Worm (Caenorhabditis elegans) whole organism, early embryonic: ENCODE measurements around the gene hpo-26.

ENCODE experiments used
- B0310.2 ChIP-seq: sonication (generic microtip); optimal IDR thresholded peaks from 2 replicates; lab custom pipeline; 2016; ENCODE audit warnings: mild to moderate bottlenecking, missing genetic modification characterization, missing compliant biosample characterization
- F13C5.2 ChIP-seq: sonication (generic microtip); optimal IDR thresholded peaks from 2 replicates; lab custom pipeline; 2017; ENCODE audit warnings: mild to moderate bottlenecking, missing genetic modification characterization, inconsistent platforms, missing compliant biosample characterization
- aly-1 ChIP-seq: sonication (generic microtip); optimal IDR thresholded peaks from 2 replicates; lab custom pipeline; 2016; ENCODE audit warnings: missing genetic modification characterization, missing compliant biosample characterization
- ama-1 ChIP-seq: fragments of 150-350 bp; optimal IDR thresholded peaks from 2 replicates; lab custom pipeline; 2014
- ceh-13 ChIP-seq: fragments of 200-800 bp; sonication (Bioruptor generic); optimal IDR thresholded peaks from 2 replicates; lab custom pipeline; 2018; ENCODE audit warnings: mild to moderate bottlenecking, missing genetic modification characterization, missing compliant biosample characterization
- ceh-36 ChIP-seq: sonication (generic microtip); optimal IDR thresholded peaks from 2 replicates; lab custom pipeline; 2016; ENCODE audit warnings: missing genetic modification characterization, inconsistent platforms, missing compliant biosample characterization
- ets-7 ChIP-seq: sonication (generic microtip); optimal IDR thresholded peaks from 2 replicates; lab custom pipeline; 2016; ENCODE audit warnings: missing genotype, missing genetic modification characterization, missing compliant biosample characterization
- flt-1 ChIP-seq: fragments of 200-800 bp; sonication (Bioruptor generic); IDR thresholded peaks from 2 replicates; pipeline ENCODE4 v1.3.6; 2022; ENCODE audit warnings: missing genetic modification characterization, missing compliant biosample characterization
- hmbx-1 ChIP-seq: sonication (generic microtip); optimal IDR thresholded peaks from 2 replicates; lab custom pipeline; 2016; ENCODE audit warnings: mild to moderate bottlenecking, missing genetic modification characterization, missing compliant biosample characterization
- hmg-4 ChIP-seq: fragments of 200-800 bp; sonication (Bioruptor generic); optimal IDR thresholded peaks from 2 replicates; lab custom pipeline; 2018; ENCODE audit warnings: mild to moderate bottlenecking, missing genetic modification characterization, missing compliant biosample characterization
- hnd-1 ChIP-seq: sonication (generic microtip); optimal IDR thresholded peaks from 2 replicates; lab custom pipeline; 2016; ENCODE audit warnings: missing genetic modification characterization, missing compliant biosample characterization
- pes-1 ChIP-seq: fragments of 200-800 bp; sonication (Bioruptor generic); IDR thresholded peaks from 2 replicates; pipeline ENCODE4 v1.3.6; 2022; ENCODE audit warnings: missing genetic modification reagents, missing genetic modification characterization, missing compliant biosample characterization
- scrt-1 ChIP-seq: fragments of 200-800 bp; sonication (Bioruptor generic); IDR thresholded peaks from 2 replicates; pipeline ENCODE4 v1.3.6; 2022; ENCODE audit warnings: missing genetic modification characterization, missing compliant biosample characterization
- sea-1 ChIP-seq: fragments of 200-800 bp; sonication (Bioruptor generic); conservative IDR thresholded peaks from 2 replicates; pipeline ENCODE4 v1.3.6; 2022; ENCODE audit warnings: missing genetic modification characterization, missing compliant biosample characterization
- tbx-11 ChIP-seq: fragments of 200-800 bp; sonication (Bioruptor generic); IDR thresholded peaks from 2 replicates; pipeline ENCODE4 v1.3.6; 2022; ENCODE audit warnings: missing genetic modification characterization, missing compliant biosample characterization
- tbx-37 ChIP-seq: fragments of 200-800 bp; sonication (Bioruptor generic); conservative IDR thresholded peaks from 2 replicates; pipeline ENCODE4 v1.3.6; 2022; ENCODE audit warnings: missing genetic modification reagents, missing genetic modification characterization, missing compliant biosample characterization
- tra-4 ChIP-seq: sonication (generic microtip); optimal IDR thresholded peaks from 2 replicates; lab custom pipeline; 2017; ENCODE audit warnings: missing genetic modification characterization, missing compliant biosample characterization

hpo-26 gene

ce11 chrV:6518225-6518396 is 14.7 kb downstream of the hpo-26 start, which contains the start of gene F46E10.3:
Gene F46E10.3 (plus strand): TSS chrV:6518297.
- TF ChIP-seq aly-1 (no peak), tbx-11 (no peak), ama-1 (no peak), F13C5.2 (no peak), tra-4 (tag; lab: Kevin White, UChicago) (no peak), B0310.2 (tag; lab: Kevin White, UChicago) (no peak), scrt-1 (GFP tag; lab: Robert Waterston, UW) (no peak), pes-1 (GFP tag; lab: Robert Waterston, UW) (no peak), hmbx-1 (tag; lab: Kevin White, UChicago) (no peak), ceh-13 (no peak), hmg-4 (GFP tag; lab: Kevin White, UChicago) (no peak), ets-7 (tag; lab: Kevin White, UChicago) (no peak), hnd-1 (tag; lab: Kevin White, UChicago) (no peak), tbx-37 (no peak)

- TF ChIP-seq scrt-1 (GFP tag; lab: Robert Waterston, UW) (no peak), tbx-37 (no peak), ets-7 (tag; lab: Kevin White, UChicago) (no peak), pes-1 (GFP tag; lab: Robert Waterston, UW) (no peak), sea-1 (GFP tag; lab: Robert Waterston, UW) (no peak), hmbx-1 (tag; lab: Kevin White, UChicago) (no peak), tbx-11 (no peak), hnd-1 (tag; lab: Kevin White, UChicago) (no peak), B0310.2 (tag; lab: Kevin White, UChicago) (no peak), ama-1 (no peak), flt-1 (GFP tag; lab: Robert Waterston, UW) (no peak), tra-4 (tag; lab: Kevin White, UChicago) (no peak), ceh-36 (no peak), F13C5.2 (no peak), aly-1 (no peak), ceh-13 (no peak), hmg-4 (GFP tag; lab: Kevin White, UChicago) (no peak)
These were observed 15.3 kb downstream of the hpo-26 start for ce11 chrV:6517305-6518224.

ce11 chrV:6516491-6517304 is 16.2 kb downstream of the hpo-26 start, which contains the start of gene mdh-1:
Gene mdh-1 (minus strand): TSS chrV:6516526.
- TF ChIP-seq tbx-37 = no peak
- TF ChIP-seq ceh-36 = no peak
- no peak for TF ChIP-seq flt-1 (GFP tag; lab: Robert Waterston, UW)
- TF ChIP-seq hmbx-1 (tag; lab: Kevin White, UChicago) = no peak
- TF ChIP-seq B0310.2 (tag; lab: Kevin White, UChicago) = no peak
- TF ChIP-seq F13C5.2 = no peak
- TF ChIP-seq scrt-1 (GFP tag; lab: Robert Waterston, UW) = no peak

- TF ChIP-seq flt-1 (GFP tag; lab: Robert Waterston, UW) (no peak), hnd-1 (tag; lab: Kevin White, UChicago) (no peak), F13C5.2 (no peak), hmg-4 (GFP tag; lab: Kevin White, UChicago) (no peak), hmbx-1 (tag; lab: Kevin White, UChicago) (no peak), pes-1 (GFP tag; lab: Robert Waterston, UW) (no peak), ets-7 (tag; lab: Kevin White, UChicago) (no peak)
These were observed 17.5 kb downstream of the hpo-26 start for ce11 chrV:6515344-6515743.

- TF ChIP-seq flt-1 (GFP tag; lab: Robert Waterston, UW) (no peak), tbx-37 (no peak)
These were observed 18.0 kb downstream of the hpo-26 start, which contains the start of gene dpy-11 for ce11 chrV:6514887-6515324. Gene dpy-11 (minus strand): TSS chrV:6515240.

- no peak for TF ChIP-seq hnd-1 (tag; lab: Kevin White, UChicago)
- TF ChIP-seq tbx-37 = no peak
These were observed 19.0 kb downstream of the hpo-26 start for ce11 chrV:6513786-6514430.

- TF ChIP-seq hmg-4 (GFP tag; lab: Kevin White, UChicago) (peak; percentile 27), pes-1 (GFP tag; lab: Robert Waterston, UW) (0 out of 2 replicates have a peak, but pooled peaks have one; percentile 44), sea-1 (GFP tag; lab: Robert Waterston, UW) (no peak)
These were observed 19.5 kb downstream of the hpo-26 start for ce11 chrV:6513356-6513755.

- no peak for TF ChIP-seq B0310.2 (tag; lab: Kevin White, UChicago)
- TF ChIP-seq ets-7 (tag; lab: Kevin White, UChicago) = no peak
- TF ChIP-seq flt-1 (GFP tag; lab: Robert Waterston, UW) = no peak
- no peak for TF ChIP-seq ceh-13
- TF ChIP-seq scrt-1 (GFP tag; lab: Robert Waterston, UW) = no peak
- TF ChIP-seq sea-1 (GFP tag; lab: Robert Waterston, UW) = no peak
- no peak for TF ChIP-seq aly-1
- no peak for TF ChIP-seq F13C5.2
- TF ChIP-seq tbx-37 = no peak
- no peak for TF ChIP-seq ceh-36
- TF ChIP-seq ama-1 = no peak
- no peak for TF ChIP-seq tbx-11
- TF ChIP-seq pes-1 (GFP tag; lab: Robert Waterston, UW) = no peak
- TF ChIP-seq hmbx-1 (tag; lab: Kevin White, UChicago) = no peak
- no peak for TF ChIP-seq hnd-1 (tag; lab: Kevin White, UChicago)
- no peak for TF ChIP-seq tra-4 (tag; lab: Kevin White, UChicago)
- no peak for TF ChIP-seq hmg-4 (GFP tag; lab: Kevin White, UChicago)
These were observed 21.7 kb downstream of the hpo-26 start, which contains the start of gene ubh-1 for ce11 chrV:6511121-6511520. Gene ubh-1 (minus strand): TSS chrV:6511409.
